5 fruit fly cellular contexts compared by ENCODE assay signal in genomic region chr3R:15919367-15920228, dm6.
A peak's percentile ranks its signal among the peaks of the same experiment; 100 is the strongest.
TF ChIP-seq lines count a peak whose summit lies in the region.

No protein-coding gene starts in this region.

- no peak for TF ChIP-seq CTCF in whole organism, embryonic (GFP tag; optimal IDR thresholded peaks at IDR 0.05; lab: Kevin White, UChicago)

TF ChIP-seq in whole organism, 6 proteins besides CTCF, POLR2A, EP300 and RAD21:
- TF ChIP-seq usp (GFP tag; optimal IDR thresholded peaks at IDR 0.05; lab: Kevin White, UChicago) (no peak), Dll (optimal IDR thresholded peaks at IDR 0.05; lab: Kevin White, UChicago) (peak; percentile 76), EcR (GFP tag; optimal IDR thresholded peaks at IDR 0.05; lab: Kevin White, UChicago) (no peak)

TF ChIP-seq in whole organism, embryonic, 481 proteins besides CTCF, POLR2A, EP300 and RAD21 (continues in another document):
- TF ChIP-seq Xbp1 (GFP tag; optimal IDR thresholded peaks at IDR 0.05; lab: Kevin White, UChicago) (no peak), danr (GFP tag; IDR thresholded peaks at IDR 0.05; lab: Robert Waterston, UW) (no peak), CG17912 (GFP tag; optimal IDR thresholded peaks at IDR 0.05; lab: Kevin White, UChicago) (no peak), row (GFP tag; IDR thresholded peaks at IDR 0.05; lab: Robert Waterston, UW) (peak; percentile 28; the same call in 1 of the 3 replicates), CG10366 (GFP tag; IDR thresholded peaks at IDR 0.05; lab: Robert Waterston, UW) (no peak), Adf1 (GFP tag; IDR thresholded peaks at IDR 0.05; lab: Robert Waterston, UW) (0 out of 2 replicates have a peak, but pooled peaks have one; percentile 18), shn (GFP tag; optimal IDR thresholded peaks at IDR 0.05; lab: Kevin White, UChicago) (no peak), Stat92E (GFP tag; optimal IDR thresholded peaks at IDR 0.05; lab: Kevin White, UChicago) (no peak), CG2202 (tag; optimal IDR thresholded peaks at IDR 0.05; lab: Kevin White, UChicago) (peak; percentile 18), Dip3 (GFP tag; optimal IDR thresholded peaks at IDR 0.05; lab: Kevin White, UChicago) (no peak), bowl (GFP tag; IDR thresholded peaks at IDR 0.05; lab: Robert Waterston, UW) (no peak), eve (GFP tag; optimal IDR thresholded peaks at IDR 0.05; lab: Kevin White, UChicago) (no peak), dimm (GFP tag; IDR thresholded peaks at IDR 0.05; lab: Robert Waterston, UW) (0 out of 2 replicates have a peak, but pooled peaks have one; percentile 26), Ssrp (tag; optimal IDR thresholded peaks at IDR 0.05; lab: Kevin White, UChicago) (peak; percentile 7), fd96Cb (tag; optimal IDR thresholded peaks at IDR 0.05; lab: Kevin White, UChicago) (peak; percentile 34), tap (tag; optimal IDR thresholded peaks at IDR 0.05; lab: Kevin White, UChicago) (no peak), Ptx1 (GFP tag; IDR thresholded peaks at IDR 0.05; lab: Robert Waterston, UW) (0 out of 2 replicates have a peak, but pooled peaks have one; percentile 19), sna (GFP tag; IDR thresholded peaks at IDR 0.05; lab: Robert Waterston, UW; ENCODE audit: partially characterized antibody) (no peak), tx (GFP tag; optimal IDR thresholded peaks at IDR 0.05; lab: Kevin White, UChicago) (no peak), tin (GFP tag; optimal IDR thresholded peaks at IDR 0.05; lab: Kevin White, UChicago) (peak; percentile 11), vvl (GFP tag; IDR thresholded peaks at IDR 0.05; lab: Robert Waterston, UW) (peak; percentile 8; the same call in 1 of the 2 replicates)

TF ChIP-seq in whole organism, prepupa, 60 proteins besides CTCF, POLR2A, EP300 and RAD21 (continues in another document):
- peak; percentile 99 for TF ChIP-seq svp (GFP tag; lab: Kevin White, UChicago)
- no peak for TF ChIP-seq Hr38 (GFP tag; optimal IDR thresholded peaks at IDR 0.05; lab: Kevin White, UChicago)
- peak; percentile 94 for TF ChIP-seq CG32006 (GFP tag; optimal IDR thresholded peaks at IDR 0.05; lab: Kevin White, UChicago)
- peak; percentile 95 for TF ChIP-seq CG15336 (GFP tag; IDR thresholded peaks at IDR 0.05; lab: Robert Waterston, UW)
- TF ChIP-seq ss (GFP tag; optimal IDR thresholded peaks at IDR 0.05; lab: Kevin White, UChicago): peak; percentile 72 to 88
- peak; percentile 84 for TF ChIP-seq CG11294 (GFP tag; IDR thresholded peaks at IDR 0.05; lab: Robert Waterston, UW)
- TF ChIP-seq fd59A (GFP tag; optimal IDR thresholded peaks at IDR 0.05; lab: Kevin White, UChicago): peak; percentile 92
- peak; percentile 93 for TF ChIP-seq CG3032 (tag; optimal IDR thresholded peaks at IDR 0.05; lab: Kevin White, UChicago)
- peak; percentile 97 for TF ChIP-seq CG7368 (GFP tag; optimal IDR thresholded peaks at IDR 0.05; lab: Kevin White, UChicago)
- TF ChIP-seq pdm3 (GFP tag; optimal IDR thresholded peaks at IDR 0.05; lab: Kevin White, UChicago): peak; percentile 98
- peak; percentile 85 for TF ChIP-seq CG6808 (GFP tag; optimal IDR thresholded peaks at IDR 0.05; lab: Kevin White, UChicago)
- TF ChIP-seq CG1621 (tag; optimal IDR thresholded peaks at IDR 0.05; lab: Kevin White, UChicago): peak; percentile 95
- TF ChIP-seq eg (GFP tag; IDR thresholded peaks at IDR 0.05; lab: Robert Waterston, UW): peak; percentile 95
- TF ChIP-seq CG11902 (GFP tag; optimal IDR thresholded peaks at IDR 0.05; lab: Kevin White, UChicago): peak; percentile 96
- peak; percentile 78 for TF ChIP-seq dac (GFP tag; optimal IDR thresholded peaks at IDR 0.05; lab: Kevin White, UChicago)
- peak; percentile 97 for TF ChIP-seq CG6792 (GFP tag; optimal IDR thresholded peaks at IDR 0.05; lab: Kevin White, UChicago)
- peak; percentile 95 for TF ChIP-seq CG11762 (GFP tag; optimal IDR thresholded peaks at IDR 0.05; lab: Kevin White, UChicago; ENCODE audit: insufficient read depth)
- TF ChIP-seq Smox (GFP tag; optimal IDR thresholded peaks at IDR 0.05; lab: Kevin White, UChicago): peak; percentile 96
- TF ChIP-seq CG8632 (GFP tag; optimal IDR thresholded peaks at IDR 0.05; lab: Kevin White, UChicago): peak; percentile 95
- TF ChIP-seq Sox14 (GFP tag; optimal IDR thresholded peaks at IDR 0.05; lab: Kevin White, UChicago): peak; percentile 97
- peak; percentile 97 for TF ChIP-seq CG31627 (GFP tag; optimal IDR thresholded peaks at IDR 0.05; lab: Kevin White, UChicago)
- peak; percentile 98 for TF ChIP-seq CG3919 (GFP tag; optimal IDR thresholded peaks at IDR 0.05; lab: Kevin White, UChicago)
- peak; percentile 98 for TF ChIP-seq esn (GFP tag; optimal IDR thresholded peaks at IDR 0.05; lab: Kevin White, UChicago)

TF ChIP-seq in whole organism, pupa, 21 proteins besides CTCF, POLR2A, EP300 and RAD21:
- peak; percentile 97 for TF ChIP-seq CG34367 (tag; optimal IDR thresholded peaks at IDR 0.05; lab: Kevin White, UChicago)
- peak; percentile 96 for TF ChIP-seq Pif1A (GFP tag; optimal IDR thresholded peaks at IDR 0.05; lab: Kevin White, UChicago)
- TF ChIP-seq CG14655 (GFP tag; optimal IDR thresholded peaks at IDR 0.05; lab: Kevin White, UChicago): peak; percentile 97
- peak; percentile 89 for TF ChIP-seq gl (tag; optimal IDR thresholded peaks at IDR 0.05; lab: Kevin White, UChicago)
- TF ChIP-seq CG8301 (tag; optimal IDR thresholded peaks at IDR 0.05; lab: Kevin White, UChicago): peak; percentile 97
- TF ChIP-seq CG13204 (GFP tag; optimal IDR thresholded peaks at IDR 0.05; lab: Kevin White, UChicago): peak; percentile 98
- TF ChIP-seq fd96Ca (GFP tag; IDR thresholded peaks at IDR 0.05; lab: Robert Waterston, UW): peak; percentile 97
- TF ChIP-seq Pif1B (GFP tag; optimal IDR thresholded peaks at IDR 0.05; lab: Kevin White, UChicago): peak; percentile 98
- TF ChIP-seq CG9948 (tag; optimal IDR thresholded peaks at IDR 0.05; lab: Kevin White, UChicago): peak; percentile 95
- peak; percentile 95 for TF ChIP-seq Ets98B (GFP tag; IDR thresholded peaks at IDR 0.05; lab: Robert Waterston, UW)
- peak; percentile 69 for TF ChIP-seq EcR (GFP tag; optimal IDR thresholded peaks at IDR 0.05; lab: Kevin White, UChicago)
- peak; percentile 92 for TF ChIP-seq CG32121 (GFP tag; IDR thresholded peaks at IDR 0.05; lab: Robert Waterston, UW)
- TF ChIP-seq D1 (tag; optimal IDR thresholded peaks at IDR 0.05; lab: Kevin White, UChicago): peak; percentile 90
- peak; percentile 96 for TF ChIP-seq rn (GFP tag; IDR thresholded peaks at IDR 0.05; lab: Robert Waterston, UW)
- TF ChIP-seq Snoo (tag; optimal IDR thresholded peaks at IDR 0.05; lab: Kevin White, UChicago): peak; percentile 96
- peak; percentile 93 for TF ChIP-seq CG15710 (tag; optimal IDR thresholded peaks at IDR 0.05; lab: Kevin White, UChicago)
- TF ChIP-seq CG10348 (GFP tag; IDR thresholded peaks at IDR 0.05; lab: Robert Waterston, UW): peak; percentile 75
- TF ChIP-seq CG8159 (tag; optimal IDR thresholded peaks at IDR 0.05; lab: Kevin White, UChicago): peak; percentile 94
- peak; percentile 97 for TF ChIP-seq CG4496 (GFP tag; IDR thresholded peaks at IDR 0.05; lab: Robert Waterston, UW)
- TF ChIP-seq CG17806 (tag; optimal IDR thresholded peaks at IDR 0.05; lab: Kevin White, UChicago): peak; percentile 96
- peak; percentile 95 for TF ChIP-seq CG12605 (GFP tag; IDR thresholded peaks at IDR 0.05; lab: Robert Waterston, UW)

TF ChIP-seq in whole organism, wandering third instar larva, 38 proteins besides CTCF, POLR2A, EP300 and RAD21 (continues in another document):
- no peak for TF ChIP-seq Hr78 (GFP tag; optimal IDR thresholded peaks at IDR 0.05; lab: Kevin White, UChicago)
- no peak for TF ChIP-seq tai (GFP tag; optimal IDR thresholded peaks at IDR 0.05; lab: Kevin White, UChicago)
- TF ChIP-seq Myc (optimal IDR thresholded peaks at IDR 0.05; lab: Kevin White, UChicago): no peak
- TF ChIP-seq dmrt93B (GFP tag; optimal IDR thresholded peaks at IDR 0.05; lab: Kevin White, UChicago): peak; percentile 83
- no peak for TF ChIP-seq Hr83 (GFP tag; optimal IDR thresholded peaks at IDR 0.05; lab: Kevin White, UChicago; ENCODE audit: poor library complexity, severe bottlenecking)
- peak; percentile 85 for TF ChIP-seq Sp1 (GFP tag; optimal IDR thresholded peaks at IDR 0.05; lab: Kevin White, UChicago)
- TF ChIP-seq foxo (GFP tag; optimal IDR thresholded peaks at IDR 0.05; lab: Kevin White, UChicago): peak in 1 of 2 experiments; percentile 94
- peak; percentile 95 for TF ChIP-seq br (GFP tag; optimal IDR thresholded peaks at IDR 0.05; lab: Kevin White, UChicago)
- peak; percentile 95 for TF ChIP-seq h (GFP tag; optimal IDR thresholded peaks at IDR 0.05; lab: Kevin White, UChicago)
- peak; percentile 37 for TF ChIP-seq Rel (GFP tag; optimal IDR thresholded peaks at IDR 0.05; lab: Kevin White, UChicago)
- TF ChIP-seq Rel (tag; optimal IDR thresholded peaks at IDR 0.05; lab: Kevin White, UChicago): no peak
- TF ChIP-seq usp (GFP tag; optimal IDR thresholded peaks at IDR 0.05; lab: Kevin White, UChicago): no peak
- TF ChIP-seq dsf (GFP tag; optimal IDR thresholded peaks at IDR 0.05; lab: Kevin White, UChicago; ENCODE audit: borderline replicate concordance): peak; percentile 57
- TF ChIP-seq CrebA (GFP tag; optimal IDR thresholded peaks at IDR 0.05; lab: Kevin White, UChicago; ENCODE audit: borderline replicate concordance): no peak
- TF ChIP-seq Vsx2 (GFP tag; optimal IDR thresholded peaks at IDR 0.05; lab: Kevin White, UChicago; ENCODE audit: partially characterized antibody): peak; percentile 63
- TF ChIP-seq pan (optimal IDR thresholded peaks at IDR 0.05; lab: Kevin White, UChicago): no peak
- TF ChIP-seq GATAd (GFP tag; optimal IDR thresholded peaks at IDR 0.05; lab: Kevin White, UChicago): no peak
- TF ChIP-seq CG32264 (GFP tag; optimal IDR thresholded peaks at IDR 0.05; lab: Kevin White, UChicago): peak; percentile 85
- TF ChIP-seq psq (GFP tag; optimal IDR thresholded peaks at IDR 0.05; lab: Kevin White, UChicago): peak; percentile 83
- peak; percentile 95 for TF ChIP-seq ey (GFP tag; optimal IDR thresholded peaks at IDR 0.05; lab: Kevin White, UChicago)
- peak; percentile 90 for TF ChIP-seq woc (GFP tag; optimal IDR thresholded peaks at IDR 0.05; lab: Kevin White, UChicago)
- TF ChIP-seq fru (GFP tag; optimal IDR thresholded peaks at IDR 0.05; lab: Kevin White, UChicago): peak; percentile 94
- peak; percentile 89 for TF ChIP-seq HLH106 (tag; optimal IDR thresholded peaks at IDR 0.05; lab: Kevin White, UChicago)
- no peak for TF ChIP-seq Abd-B (GFP tag; optimal IDR thresholded peaks at IDR 0.05; lab: Kevin White, UChicago)
- peak; percentile 27 for TF ChIP-seq CG9705 (GFP tag; optimal IDR thresholded peaks at IDR 0.05; lab: Kevin White, UChicago)
- TF ChIP-seq brk (GFP tag; optimal IDR thresholded peaks at IDR 0.05; lab: Kevin White, UChicago): no peak
- TF ChIP-seq Dfd (GFP tag; optimal IDR thresholded peaks at IDR 0.05; lab: Kevin White, UChicago): no peak
- TF ChIP-seq N (GFP tag; optimal IDR thresholded peaks at IDR 0.05; lab: Kevin White, UChicago): no peak
- peak in 1 of 2 experiments; percentile 66 for TF ChIP-seq dl (GFP tag; optimal IDR thresholded peaks at IDR 0.05; lab: Kevin White, UChicago; ENCODE audit: insufficient read depth in 1 of 2, partially characterized antibody in 2 of 2)
- peak; percentile 87 for TF ChIP-seq sage (GFP tag; optimal IDR thresholded peaks at IDR 0.05; lab: Kevin White, UChicago)
